Worm (Caenorhabditis elegans) whole organism, L3 larva: Measurements from ENCODE around the gene ctsa-1.2.

Experiments used
- R02D3.7 ChIP-seq: fragments of 150-350 bp; optimal IDR thresholded peaks from 2 replicates; lab custom pipeline; 2014; ENCODE audit warnings: missing biosample characterization, missing genetic modification characterization
- ZK546.5 ChIP-seq: sonication (generic microtip); optimal IDR thresholded peaks from 2 replicates; lab custom pipeline; 2017; ENCODE audit warnings: missing biosample characterization, missing genetic modification characterization
- aly-2 ChIP-seq: fragments of 150-350 bp; optimal IDR thresholded peaks from 2 replicates; lab custom pipeline; 2014; ENCODE audit warnings: missing biosample characterization, missing genetic modification characterization
- ama-1 ChIP-seq: fragments of 150-350 bp; optimal IDR thresholded peaks from 2 replicates; lab custom pipeline; 2018
- ceh-16 ChIP-seq: sonication (generic microtip); optimal IDR thresholded peaks from 2 replicates; lab custom pipeline; 2017; ENCODE audit warnings: missing biosample characterization, missing genetic modification characterization
- ceh-82 ChIP-seq: fragments of 150-350 bp; optimal IDR thresholded peaks from 2 replicates; lab custom pipeline; 2014; ENCODE audit warnings: missing biosample characterization, missing genetic modification characterization
- elt-1 ChIP-seq: fragments of 150-350 bp; optimal IDR thresholded peaks from 2 replicates; lab custom pipeline; 2014; ENCODE audit warnings: missing biosample characterization, missing genetic modification characterization
- elt-2 ChIP-seq: sonication (generic microtip); optimal IDR thresholded peaks from 2 replicates; lab custom pipeline; 2016; ENCODE audit warnings: missing genetic modification reagents, mild to moderate bottlenecking, missing genetic modification characterization, missing compliant biosample characterization
- fkh-10 ChIP-seq: sonication (generic microtip); optimal IDR thresholded peaks from 2 replicates; lab custom pipeline; 2017; ENCODE audit warnings: missing biosample characterization, missing genetic modification reagents, missing genetic modification characterization
- fkh-2 ChIP-seq: fragments of 150-350 bp; optimal IDR thresholded peaks from 2 replicates; lab custom pipeline; 2014; ENCODE audit warnings: missing biosample characterization, missing genetic modification reagents, missing genetic modification characterization
- fos-1 ChIP-seq: fragments of 150-350 bp; optimal IDR thresholded peaks from 2 replicates; lab custom pipeline; 2014; ENCODE audit warnings: missing biosample characterization, missing genetic modification characterization
- hmg-11 ChIP-seq: sonication (generic microtip); optimal IDR thresholded peaks from 2 replicates; lab custom pipeline; 2016; ENCODE audit warnings: missing genetic modification characterization, missing compliant biosample characterization
- jun-1 ChIP-seq: fragments of 150-350 bp; optimal IDR thresholded peaks from 2 replicates; lab custom pipeline; 2014; ENCODE audit warnings: missing biosample characterization, missing genetic modification reagents, missing genetic modification characterization
- lin-39 ChIP-seq: fragments of 150-350 bp; optimal IDR thresholded peaks from 2 replicates; lab custom pipeline; 2018; ENCODE audit warnings: missing biosample characterization, missing genetic modification reagents, missing genetic modification characterization
- lsy-12 ChIP-seq: sonication (generic microtip); optimal IDR thresholded peaks from 2 replicates; lab custom pipeline; 2016; ENCODE audit warnings: mild to moderate bottlenecking, missing genetic modification characterization, missing compliant biosample characterization
- mdl-1 ChIP-seq: fragments of 150-350 bp; optimal IDR thresholded peaks from 2 replicates; lab custom pipeline; 2014; ENCODE audit warnings: missing biosample characterization, missing genetic modification characterization
- nfya-1 ChIP-seq: sonication (generic microtip); optimal IDR thresholded peaks from 2 replicates; lab custom pipeline; 2017; ENCODE audit warnings: missing genetic modification characterization, mild to moderate bottlenecking, missing compliant biosample characterization, antibody characterized with exemption, moderate library complexity; ENCODE audit not compliant: insufficient read depth
- nhr-11 ChIP-seq: fragments of 150-350 bp; optimal IDR thresholded peaks from 2 replicates; lab custom pipeline; 2014; ENCODE audit warnings: missing biosample characterization, missing genetic modification characterization
- nhr-23 ChIP-seq: fragments of 150-350 bp; optimal IDR thresholded peaks from 2 replicates; lab custom pipeline; 2014; ENCODE audit warnings: missing biosample characterization, missing genetic modification reagents, missing genetic modification characterization
- nhr-237 ChIP-seq: fragments of 150-350 bp; optimal IDR thresholded peaks from 2 replicates; lab custom pipeline; 2014; ENCODE audit warnings: missing biosample characterization, missing genetic modification characterization
- nhr-25 ChIP-seq: sonication (generic microtip); optimal IDR thresholded peaks from 2 replicates; lab custom pipeline; 2017; ENCODE audit warnings: missing biosample characterization, missing genetic modification characterization
- nhr-28 ChIP-seq: fragments of 150-350 bp; optimal IDR thresholded peaks from 2 replicates; lab custom pipeline; 2014; ENCODE audit warnings: missing biosample characterization, missing genetic modification characterization
- nhr-43 ChIP-seq: sonication (generic microtip); optimal IDR thresholded peaks from 2 replicates; lab custom pipeline; 2016; ENCODE audit warnings: mild to moderate bottlenecking, missing genetic modification characterization, missing compliant biosample characterization; ENCODE audit not compliant: poor library complexity, severe bottlenecking
- nhr-67 ChIP-seq: fragments of 150-350 bp; optimal IDR thresholded peaks from 2 replicates; lab custom pipeline; 2014; ENCODE audit warnings: missing biosample characterization, missing genetic modification characterization
- nhr-77 ChIP-seq: fragments of 150-350 bp; optimal IDR thresholded peaks from 2 replicates; lab custom pipeline; 2014; ENCODE audit warnings: missing biosample characterization, missing genetic modification characterization
- pha-4 ChIP-seq: fragments of 150-350 bp; optimal IDR thresholded peaks from 2 replicates; lab custom pipeline; 2014; ENCODE audit warnings: missing biosample characterization, missing genetic modification reagents, missing genetic modification characterization
- pqm-1 ChIP-seq: fragments of 150-350 bp; optimal IDR thresholded peaks from 2 replicates; lab custom pipeline; 2017; ENCODE audit warnings: missing biosample characterization, missing genetic modification characterization, inconsistent platforms
- snpc-4 ChIP-seq: fragments of 150-350 bp; optimal IDR thresholded peaks from 2 replicates; lab custom pipeline; 2014; ENCODE audit warnings: missing biosample characterization, missing genetic modification characterization
- tbx-2 ChIP-seq: sonication (generic microtip); optimal IDR thresholded peaks from 2 replicates; lab custom pipeline; 2016; ENCODE audit warnings: mild to moderate bottlenecking, missing genetic modification characterization, missing compliant biosample characterization
- unc-39 ChIP-seq: sonication (generic microtip); optimal IDR thresholded peaks from 4 replicates; lab custom pipeline; 2017; ENCODE audit warnings: missing biosample characterization, missing genetic modification characterization
- unc-62 ChIP-seq: fragments of 150-350 bp; sonication (generic microtip); optimal IDR thresholded peaks from 4 replicates; lab custom pipeline; 2014; ENCODE audit warnings: missing biosample characterization, missing genetic modification reagents, missing genetic modification characterization
- zag-1 ChIP-seq: fragments of 150-350 bp; optimal IDR thresholded peaks from 2 replicates; lab custom pipeline; 2014; ENCODE audit warnings: missing biosample characterization, missing genetic modification characterization
- ztf-11 ChIP-seq: fragments of 150-350 bp; optimal IDR thresholded peaks from 2 replicates; lab custom pipeline; 2014; ENCODE audit warnings: missing biosample characterization, missing genetic modification characterization
- ztf-4 ChIP-seq: fragments of 150-350 bp; optimal IDR thresholded peaks from 2 replicates; lab custom pipeline; 2014; ENCODE audit warnings: missing biosample characterization, missing genetic modification characterization

The ctsa-1.2 gene

DNA sequence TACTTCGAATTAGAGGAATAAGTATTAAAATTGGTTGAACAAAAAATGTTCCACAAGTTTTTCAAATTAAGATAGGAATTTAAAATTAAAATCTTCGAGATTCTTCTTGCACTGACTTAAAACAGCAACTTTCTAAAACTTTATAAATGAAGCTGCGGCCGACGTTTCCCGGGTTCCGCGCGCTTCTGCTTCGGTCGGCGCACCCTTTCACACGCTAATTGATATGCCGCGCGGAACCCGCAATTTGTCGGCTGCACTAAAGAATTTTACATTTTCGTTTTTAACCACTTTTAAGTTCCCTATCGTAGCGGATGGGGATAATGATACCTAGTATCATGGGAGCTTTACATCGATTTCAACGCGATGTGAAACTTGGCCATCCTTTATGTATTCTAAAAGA is 24.4 kb upstream of the ctsa-1.2 start:
- no peak for TF ChIP-seq unc-62 (GFP tag; lab: Kevin White, UChicago)
- TF ChIP-seq snpc-4 = peak; percentile 50

DNA sequence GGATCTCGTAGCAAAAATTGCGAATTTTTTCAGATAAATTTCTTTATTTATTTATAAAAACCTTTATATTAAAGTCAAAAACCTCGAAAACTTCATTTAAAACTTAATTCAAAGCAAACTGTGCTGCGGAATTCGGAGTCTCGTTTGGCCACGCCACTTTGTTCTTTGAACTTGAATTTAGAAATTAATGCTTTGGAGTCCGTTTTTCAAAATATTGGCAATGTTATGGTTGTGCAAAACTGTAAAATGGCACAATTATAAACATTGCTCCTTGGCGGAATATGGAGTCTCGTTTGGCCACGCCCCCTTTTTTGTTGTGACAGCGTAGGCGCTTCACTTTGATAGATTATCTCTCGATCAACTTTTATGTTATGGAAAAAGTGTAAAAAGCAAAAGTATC is 19.6 kb upstream of the ctsa-1.2 start:
- TF ChIP-seq R02D3.7 (tag; lab: Kevin White, UChicago) (no peak), ceh-82 (tag; lab: Kevin White, UChicago) (no peak), ceh-16 (tag; lab: Kevin White, UChicago) (no peak), nhr-25 (no peak), mdl-1 (no peak), ama-1 (lab: Kevin White, UChicago) (no peak), snpc-4 (no peak), nhr-237 (tag; lab: Kevin White, UChicago) (no peak), fkh-2 (tag; lab: Kevin White, UChicago) (no peak), unc-62 (GFP tag; lab: Kevin White, UChicago) (no peak), fos-1 (tag; lab: Kevin White, UChicago) (no peak), aly-2 (tag; lab: Kevin White, UChicago) (no peak), tbx-2 (tag; lab: Kevin White, UChicago) (no peak), nhr-23 (tag; lab: Kevin White, UChicago) (no peak), jun-1 (tag; lab: Kevin White, UChicago) (no peak), nhr-28 (no peak), elt-2 (no peak), hmg-11 (tag; lab: Kevin White, UChicago) (no peak), fkh-10 (GFP tag; lab: Kevin White, UChicago) (no peak)

DNA sequence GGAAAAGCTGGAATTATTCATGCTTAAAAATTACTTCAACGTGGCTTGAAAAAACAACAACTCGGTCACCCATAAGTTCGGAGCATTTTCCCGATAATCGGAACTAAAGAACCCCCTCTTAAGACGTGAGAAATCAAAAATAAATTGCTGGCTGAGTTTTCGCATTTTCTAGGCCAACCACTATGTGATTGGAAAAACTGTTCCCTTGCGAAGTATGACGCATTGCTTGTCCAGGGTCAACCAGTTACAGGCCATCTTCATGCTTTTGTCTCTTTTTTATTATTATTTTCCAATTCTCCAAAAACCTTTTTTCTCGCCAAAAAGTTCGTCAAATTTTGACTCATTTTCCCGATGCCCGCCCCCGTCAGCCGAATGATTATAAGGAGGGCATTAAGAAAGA is 19.1 kb upstream of the ctsa-1.2 start, which contains the start of gene F13D12.3:
TSS of gene F13D12.3 (plus strand) at position 301 of the 400 bp plus-strand sequence.
- TF ChIP-seq ama-1 (lab: Kevin White, UChicago) = no peak
- no peak for TF ChIP-seq snpc-4
- TF ChIP-seq pqm-1 = no peak
- no peak for TF ChIP-seq nhr-237 (tag; lab: Kevin White, UChicago)
- TF ChIP-seq elt-1 (tag; lab: Kevin White, UChicago) = no peak
- no peak for TF ChIP-seq unc-39
- TF ChIP-seq elt-2 = no peak
- no peak for TF ChIP-seq nhr-43 (tag; lab: Kevin White, UChicago)
- no peak for TF ChIP-seq zag-1 (tag; lab: Kevin White, UChicago)
- TF ChIP-seq nhr-77 = no peak
- TF ChIP-seq ceh-82 (tag; lab: Kevin White, UChicago) = no peak
- TF ChIP-seq nhr-67 (tag; lab: Kevin White, UChicago) = no peak
- no peak for TF ChIP-seq mdl-1
- no peak for TF ChIP-seq nfya-1 (tag; lab: Kevin White, UChicago)
- no peak for TF ChIP-seq lsy-12 (tag; lab: Kevin White, UChicago)
- TF ChIP-seq ZK546.5 (tag; lab: Kevin White, UChicago) = no peak
- no peak for TF ChIP-seq ztf-4 (tag; lab: Kevin White, UChicago)
- TF ChIP-seq R02D3.7 (tag; lab: Kevin White, UChicago) = no peak
- no peak for TF ChIP-seq aly-2 (tag; lab: Kevin White, UChicago)

DNA sequence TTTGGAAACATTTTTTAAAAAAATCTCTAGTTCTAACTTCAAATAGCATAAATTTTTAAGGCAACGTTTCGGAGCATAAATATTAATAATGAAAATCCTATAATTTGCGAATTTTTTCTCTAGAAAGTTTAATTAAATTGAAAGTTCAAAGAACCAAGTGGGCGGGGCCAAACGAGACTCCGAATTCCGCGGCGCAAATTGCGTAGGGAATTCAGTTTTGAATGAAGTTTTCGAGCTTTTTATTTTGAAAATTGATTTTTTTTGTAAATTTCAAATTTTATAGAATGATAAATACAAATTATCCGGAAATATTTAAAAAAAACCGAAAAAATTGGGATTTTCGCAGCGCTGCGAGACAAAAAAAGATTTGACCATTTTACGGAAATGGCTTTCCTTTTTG is 18.3 kb upstream of the ctsa-1.2 start:
- TF ChIP-seq hmg-11 (tag; lab: Kevin White, UChicago) (no peak), ztf-4 (tag; lab: Kevin White, UChicago) (no peak), ceh-82 (tag; lab: Kevin White, UChicago) (no peak), pha-4 (tag; lab: Kevin White, UChicago) (no peak), ztf-11 (tag; lab: Kevin White, UChicago) (no peak), nhr-67 (tag; lab: Kevin White, UChicago) (no peak), unc-39 (no peak), nfya-1 (tag; lab: Kevin White, UChicago) (no peak)

DNA sequence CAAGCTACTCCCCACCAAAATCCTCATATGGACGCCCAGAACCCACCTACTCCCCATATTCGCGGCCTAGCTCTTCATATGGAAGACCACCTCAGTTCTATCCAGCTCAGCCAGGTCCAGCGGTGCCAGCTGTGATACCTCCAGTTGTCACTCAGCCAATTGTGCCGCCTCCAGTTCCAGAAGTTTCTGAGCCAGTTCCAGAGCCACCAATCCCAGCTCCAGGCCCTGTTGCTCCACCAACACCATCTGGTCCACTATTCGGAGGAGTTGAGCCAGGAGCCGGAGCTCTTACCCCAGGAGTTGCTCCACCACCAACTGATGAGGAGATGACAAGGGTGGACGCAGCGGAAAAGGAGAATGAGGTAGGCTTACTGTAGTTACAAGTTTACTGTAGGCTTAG is 17.6 kb upstream of the ctsa-1.2 start:
- no peak for TF ChIP-seq pqm-1
- no peak for TF ChIP-seq elt-2

DNA sequence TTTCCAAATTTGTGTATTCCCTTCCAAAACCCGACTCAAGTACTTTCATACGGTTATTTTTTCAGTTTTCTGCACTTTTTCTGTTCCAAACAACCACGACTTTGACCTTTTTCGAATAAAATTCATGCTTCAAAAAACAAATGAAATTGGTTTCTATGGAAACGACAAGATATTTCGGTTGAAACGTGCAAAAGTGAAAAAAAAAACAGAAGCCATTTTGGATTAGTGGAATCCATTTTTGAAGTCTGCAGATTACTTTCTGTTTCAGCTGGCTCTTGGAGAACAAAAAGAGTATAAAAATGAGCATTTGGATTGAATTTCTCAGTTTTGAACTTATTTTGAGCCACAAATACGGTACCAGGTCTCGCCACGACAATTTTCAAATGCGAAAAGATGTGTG is 17.0 kb upstream of the ctsa-1.2 start:
- TF ChIP-seq ceh-82 (tag; lab: Kevin White, UChicago) (no peak), zag-1 (tag; lab: Kevin White, UChicago) (no peak), ztf-4 (tag; lab: Kevin White, UChicago) (no peak), nhr-11 (no peak), pqm-1 (no peak), fos-1 (tag; lab: Kevin White, UChicago) (no peak), mdl-1 (no peak), ZK546.5 (tag; lab: Kevin White, UChicago) (no peak), ceh-16 (tag; lab: Kevin White, UChicago) (no peak), lin-39 (tag; lab: Kevin White, UChicago) (no peak), unc-39 (no peak), nhr-25 (no peak), aly-2 (tag; lab: Kevin White, UChicago) (no peak), elt-1 (tag; lab: Kevin White, UChicago) (no peak), nfya-1 (tag; lab: Kevin White, UChicago) (no peak), nhr-23 (tag; lab: Kevin White, UChicago) (no peak)
